Fruit fly (Drosophila melanogaster): ENCODE data around the gene nerfin-2.

nerfin-2 gene

dm6 chr3R:10059952-10060351, 11.0 kb upstream of the nerfin-2 start, which contains the start of gene Npc2c:
Npc2c (plus strand) TSS chr3R:10060252.
- no peak for TF ChIP-seq CG14655 (GFP tag; optimal IDR thresholded peaks at IDR 0.05)
- TF ChIP-seq CG12605 (GFP tag; IDR thresholded peaks at IDR 0.05) = no peak
- no peak for TF ChIP-seq Ets98B (GFP tag; IDR thresholded peaks at IDR 0.05)
- no peak for TF ChIP-seq CG15710 (tag; optimal IDR thresholded peaks at IDR 0.05)
- TF ChIP-seq Pif1A (GFP tag; optimal IDR thresholded peaks at IDR 0.05) = no peak
- TF ChIP-seq D1 (tag; optimal IDR thresholded peaks at IDR 0.05) = no peak
- no peak for TF ChIP-seq CG8301 (tag; optimal IDR thresholded peaks at IDR 0.05)
- TF ChIP-seq EcR (GFP tag; optimal IDR thresholded peaks at IDR 0.05) = no peak
- TF ChIP-seq CG13204 (GFP tag; optimal IDR thresholded peaks at IDR 0.05) = no peak
- no peak for TF ChIP-seq CG4496 (GFP tag; IDR thresholded peaks at IDR 0.05)
- TF ChIP-seq Snoo (tag; optimal IDR thresholded peaks at IDR 0.05) = no peak
- TF ChIP-seq CG34367 (tag; optimal IDR thresholded peaks at IDR 0.05) = no peak

- TF ChIP-seq EcR (GFP tag; optimal IDR thresholded peaks at IDR 0.05) = no peak
- TF ChIP-seq gl (tag; optimal IDR thresholded peaks at IDR 0.05) = no peak
- no peak for TF ChIP-seq Ets98B (GFP tag; IDR thresholded peaks at IDR 0.05)
- TF ChIP-seq CG32121 (GFP tag; IDR thresholded peaks at IDR 0.05) = no peak
- TF ChIP-seq rn (GFP tag; IDR thresholded peaks at IDR 0.05) = no peak
- no peak for TF ChIP-seq CG13204 (GFP tag; optimal IDR thresholded peaks at IDR 0.05)
- no peak for TF ChIP-seq Snoo (tag; optimal IDR thresholded peaks at IDR 0.05)
- no peak for TF ChIP-seq CG10348 (GFP tag; IDR thresholded peaks at IDR 0.05)
- TF ChIP-seq CG9948 (tag; optimal IDR thresholded peaks at IDR 0.05) = no peak
- no peak for TF ChIP-seq D1 (tag; optimal IDR thresholded peaks at IDR 0.05)
- no peak for TF ChIP-seq CG8301 (tag; optimal IDR thresholded peaks at IDR 0.05)
- TF ChIP-seq CG17806 (tag; optimal IDR thresholded peaks at IDR 0.05) = no peak
- TF ChIP-seq CG14655 (GFP tag; optimal IDR thresholded peaks at IDR 0.05) = no peak
- no peak for TF ChIP-seq CG12605 (GFP tag; IDR thresholded peaks at IDR 0.05)
- no peak for TF ChIP-seq CG4496 (GFP tag; IDR thresholded peaks at IDR 0.05)
These were observed 8.6 kb upstream of the nerfin-2 start, which contains the start of gene CG33630 for dm6 chr3R:10062324-10062723. CG33630 (plus strand) TSS chr3R:10062624.

- TF ChIP-seq CG10348 (GFP tag; IDR thresholded peaks at IDR 0.05) = no peak
- TF ChIP-seq Snoo (tag; optimal IDR thresholded peaks at IDR 0.05) = no peak
- TF ChIP-seq D1 (tag; optimal IDR thresholded peaks at IDR 0.05) = no peak
- no peak for TF ChIP-seq CG8301 (tag; optimal IDR thresholded peaks at IDR 0.05)
- no peak for TF ChIP-seq CG4496 (GFP tag; IDR thresholded peaks at IDR 0.05)
- TF ChIP-seq gl (tag; optimal IDR thresholded peaks at IDR 0.05) = no peak
- no peak for TF ChIP-seq CG9948 (tag; optimal IDR thresholded peaks at IDR 0.05)
- TF ChIP-seq CG15710 (tag; optimal IDR thresholded peaks at IDR 0.05) = no peak
- TF ChIP-seq EcR (GFP tag; optimal IDR thresholded peaks at IDR 0.05) = no peak
- no peak for TF ChIP-seq CG17806 (tag; optimal IDR thresholded peaks at IDR 0.05)
- no peak for TF ChIP-seq CG13204 (GFP tag; optimal IDR thresholded peaks at IDR 0.05)
- TF ChIP-seq CG34367 (tag; optimal IDR thresholded peaks at IDR 0.05) = no peak
These were observed 7.2 kb upstream of the nerfin-2 start, which contains the start of gene CG33631 for dm6 chr3R:10063707-10064106. CG33631 (plus strand) TSS chr3R:10064007.

dm6 chr3R:10066470-10066869, 4.4 kb upstream of the nerfin-2 start, which contains the start of gene CG33783:
CG33783 (plus strand) TSS chr3R:10066770.
- no peak for TF ChIP-seq CG9948 (tag; optimal IDR thresholded peaks at IDR 0.05)
- TF ChIP-seq CG15710 (tag; optimal IDR thresholded peaks at IDR 0.05) = no peak
- no peak for TF ChIP-seq Pif1A (GFP tag; optimal IDR thresholded peaks at IDR 0.05)
- no peak for TF ChIP-seq Snoo (tag; optimal IDR thresholded peaks at IDR 0.05)
- TF ChIP-seq Pif1B (GFP tag; optimal IDR thresholded peaks at IDR 0.05) = no peak
- no peak for TF ChIP-seq D1 (tag; optimal IDR thresholded peaks at IDR 0.05)
- TF ChIP-seq CG8159 (tag; optimal IDR thresholded peaks at IDR 0.05) = no peak
- no peak for TF ChIP-seq rn (GFP tag; IDR thresholded peaks at IDR 0.05)
- TF ChIP-seq gl (tag; optimal IDR thresholded peaks at IDR 0.05) = no peak
- no peak for TF ChIP-seq CG32121 (GFP tag; IDR thresholded peaks at IDR 0.05)

- TF ChIP-seq CG8159 (tag; optimal IDR thresholded peaks at IDR 0.05) (no peak), CG12605 (GFP tag; IDR thresholded peaks at IDR 0.05) (no peak)
These were observed 3.3 kb upstream of the nerfin-2 start, which contains the start of gene CG33784 for dm6 chr3R:10067605-10068004. CG33784 (plus strand) TSS chr3R:10067905.

- TF ChIP-seq CG8301 (tag; optimal IDR thresholded peaks at IDR 0.05) (no peak), Ets98B (GFP tag; IDR thresholded peaks at IDR 0.05) (no peak), CG8159 (tag; optimal IDR thresholded peaks at IDR 0.05) (no peak), rn (GFP tag; IDR thresholded peaks at IDR 0.05) (no peak), Pif1B (GFP tag; optimal IDR thresholded peaks at IDR 0.05) (no peak), CG34367 (tag; optimal IDR thresholded peaks at IDR 0.05) (no peak), CG15710 (tag; optimal IDR thresholded peaks at IDR 0.05) (no peak), CG32121 (GFP tag; IDR thresholded peaks at IDR 0.05) (no peak), CG13204 (GFP tag; optimal IDR thresholded peaks at IDR 0.05) (no peak), CG9948 (tag; optimal IDR thresholded peaks at IDR 0.05) (no peak), Pif1A (GFP tag; optimal IDR thresholded peaks at IDR 0.05) (no peak), CG12605 (GFP tag; IDR thresholded peaks at IDR 0.05) (no peak), CG17806 (tag; optimal IDR thresholded peaks at IDR 0.05) (no peak), CG10348 (GFP tag; IDR thresholded peaks at IDR 0.05) (no peak), gl (tag; optimal IDR thresholded peaks at IDR 0.05) (no peak), CG4496 (GFP tag; IDR thresholded peaks at IDR 0.05) (no peak), fd96Ca (GFP tag; IDR thresholded peaks at IDR 0.05) (no peak), Snoo (tag; optimal IDR thresholded peaks at IDR 0.05) (no peak)
These were observed 2.1 kb upstream of the nerfin-2 start for dm6 chr3R:10068780-10069179.

dm6 chr3R:10070195-10070594, 722 bp upstream of the nerfin-2 start:
- TF ChIP-seq CG8301 (tag; optimal IDR thresholded peaks at IDR 0.05) = no peak
- no peak for TF ChIP-seq EcR (GFP tag; optimal IDR thresholded peaks at IDR 0.05)
- TF ChIP-seq Pif1B (GFP tag; optimal IDR thresholded peaks at IDR 0.05) = no peak
- TF ChIP-seq CG17806 (tag; optimal IDR thresholded peaks at IDR 0.05) = no peak
- TF ChIP-seq Ets98B (GFP tag; IDR thresholded peaks at IDR 0.05) = no peak
- no peak for TF ChIP-seq fd96Ca (GFP tag; IDR thresholded peaks at IDR 0.05)
- no peak for TF ChIP-seq rn (GFP tag; IDR thresholded peaks at IDR 0.05)
- no peak for TF ChIP-seq CG15710 (tag; optimal IDR thresholded peaks at IDR 0.05)
- no peak for TF ChIP-seq Pif1A (GFP tag; optimal IDR thresholded peaks at IDR 0.05)
- no peak for TF ChIP-seq CG32121 (GFP tag; IDR thresholded peaks at IDR 0.05)

Measured in whole organism, pupa.